Fruit fly (Drosophila melanogaster): ENCODE data around the gene CG31698.

dm6 chr2L:3173740-3174139 lies at the start of gene CG31698, which contains the start of gene CG15404:
- TF ChIP-seq CTCF (optimal IDR thresholded peaks at IDR 0.05) (no peak), CG8478 (optimal IDR thresholded peaks at IDR 0.05) (no peak)
